Worm (Caenorhabditis elegans) whole organism, L2 larva: Measurements from ENCODE around the gene F28H7.7.

ENCODE experiments used
- nhr-11 ChIP-seq: fragments of 150-350 bp; optimal IDR thresholded peaks from 2 replicates; lab custom pipeline; 2014; ENCODE audit warnings: missing biosample characterization, missing genetic modification characterization
- nhr-237 ChIP-seq: fragments of 150-350 bp; optimal IDR thresholded peaks from 2 replicates; lab custom pipeline; 2014; ENCODE audit warnings: missing biosample characterization, missing genetic modification characterization
- snpc-4 ChIP-seq: fragments of 150-350 bp; optimal IDR thresholded peaks from 2 replicates; lab custom pipeline; 2014; ENCODE audit warnings: missing biosample characterization, missing genetic modification characterization
- ztf-1 ChIP-seq: fragments of 200-800 bp; sonication (Bioruptor generic); conservative IDR thresholded peaks from 2 replicates; pipeline ENCODE4 v1.3.6; 2022; ENCODE audit warnings: missing genetic modification characterization, missing compliant biosample characterization

ce11 chrV:10702910-10703309, 51.0 kb downstream of the F28H7.7 start:
- TF ChIP-seq ztf-1 (no peak), snpc-4 (tag; lab: Kevin White, UChicago) (no peak), nhr-11 (tag; lab: Kevin White, UChicago) (no peak), nhr-237 (tag; lab: Kevin White, UChicago) (no peak)
